Worm (Caenorhabditis elegans): Measurements from ENCODE around the gene ech-8.

Gene ech-8

ce11 chrIV:10252886-10253639, 14.1 kb upstream of the ech-8 start (continued):
- TF ChIP-seq nhr-19 (GFP tag; conservative IDR thresholded peaks at IDR 0.05) (no peak), aha-1 (tag; optimal IDR thresholded peaks at IDR 0.05) (no peak), mep-1 (tag; optimal IDR thresholded peaks at IDR 0.05) (no peak), nhr-11 (tag; optimal IDR thresholded peaks at IDR 0.05) (no peak)

ce11 chrIV:10252350-10252792, 13.4 kb upstream of the ech-8 start:
- TF ChIP-seq mdl-1 (tag; optimal IDR thresholded peaks at IDR 0.05) (peak; percentile 82 to 92), nhr-28 (tag; optimal IDR thresholded peaks at IDR 0.05) (no peak), zip-4 (GFP tag; optimal IDR thresholded peaks at IDR 0.05) (peak; percentile 55), ces-1 (GFP tag; optimal IDR thresholded peaks at IDR 0.05) (no peak), skn-1 (tag; optimal IDR thresholded peaks at IDR 0.05) (peak; percentile 67), snu-23 (GFP tag; optimal IDR thresholded peaks at IDR 0.05) (peak; percentile 95), mep-1 (tag; optimal IDR thresholded peaks at IDR 0.05) (peak; percentile 81), unc-86 (tag; optimal IDR thresholded peaks at IDR 0.05) (peak; percentile 97), sup-37 (GFP tag; optimal IDR thresholded peaks at IDR 0.05) (peak; percentile 74), hpl-2 (GFP tag; optimal IDR thresholded peaks at IDR 0.05) (peak; percentile 23), C16A3.4 (tag; optimal IDR thresholded peaks at IDR 0.05) (peak; percentile 77), C34B4.2 (tag; optimal IDR thresholded peaks at IDR 0.05) (no peak), lin-39 (tag; optimal IDR thresholded peaks at IDR 0.05) (peak; percentile 40), unc-130 (tag; optimal IDR thresholded peaks at IDR 0.05) (no peak), pax-3 (tag; optimal IDR thresholded peaks at IDR 0.05) (peak; percentile 87), egl-13 (tag; optimal IDR thresholded peaks at IDR 0.05) (peak; percentile 97), nhr-47 (tag; optimal IDR thresholded peaks at IDR 0.05) (peak; percentile 96), alr-1 (tag; optimal IDR thresholded peaks at IDR 0.05; ENCODE audit: borderline replicate concordance) (no peak), grh-1 (GFP tag; IDR thresholded peaks at IDR 0.05) (peak; percentile 46; the same call in 1 of the 2 replicates), ceh-63 (GFP tag; optimal IDR thresholded peaks at IDR 0.05) (no peak), dpl-1 (GFP tag; optimal IDR thresholded peaks at IDR 0.05) (peak; percentile 37 to 59 (median 58)), irx-1 (tag; optimal IDR thresholded peaks at IDR 0.05) (peak; percentile 90), egl-27 (tag; optimal IDR thresholded peaks at IDR 0.05) (peak; percentile 36 to 65), lin-15B (tag; optimal IDR thresholded peaks at IDR 0.05) (no peak), fkh-10 (GFP tag; optimal IDR thresholded peaks at IDR 0.05) (peak; percentile 93), fkh-8 (tag; optimal IDR thresholded peaks at IDR 0.05) (peak; percentile 98), nhr-85 (tag) (peak; percentile 93), xbp-1 (tag; optimal IDR thresholded peaks at IDR 0.05) (peak; percentile 91), fos-1 (tag; optimal IDR thresholded peaks at IDR 0.05) (peak; percentile 60), vab-15 (tag; optimal IDR thresholded peaks at IDR 0.05) (peak; percentile 19), hlh-4 (tag; optimal IDR thresholded peaks at IDR 0.05) (no peak), ztf-4 (tag; optimal IDR thresholded peaks at IDR 0.05) (peak; percentile 91), nhr-12 (tag; optimal IDR thresholded peaks at IDR 0.05) (no peak), blmp-1 (tag; optimal IDR thresholded peaks at IDR 0.05) (peak; percentile 96), dsc-1 (tag; optimal IDR thresholded peaks at IDR 0.05) (peak; percentile 97), jun-1 (tag; optimal IDR thresholded peaks at IDR 0.05) (peak; percentile 84), Y116A8C.19 (tag; optimal IDR thresholded peaks at IDR 0.05; ENCODE audit: borderline replicate concordance) (no peak), unc-98 (GFP tag; IDR thresholded peaks at IDR 0.05) (peak; percentile 48; the same call in 1 of the 2 replicates), rnt-1 (tag; optimal IDR thresholded peaks at IDR 0.05) (peak; percentile 86), elt-3 (tag; optimal IDR thresholded peaks at IDR 0.05) (peak in 1 of 6 experiments; percentile 60), nhr-20 (tag; optimal IDR thresholded peaks at IDR 0.05) (peak; percentile 96), aha-1 (tag; optimal IDR thresholded peaks at IDR 0.05) (no peak), ceh-8 (GFP tag; optimal IDR thresholded peaks at IDR 0.05) (peak; percentile 94), fkh-4 (tag; optimal IDR thresholded peaks at IDR 0.05; ENCODE audit: borderline replicate concordance) (peak; percentile 51), efl-1 (optimal IDR thresholded peaks at IDR 0.05) (peak; percentile 77 to 84), efl-1 (GFP tag; optimal IDR thresholded peaks at IDR 0.05 in 1 of 2) (peak; percentile 60 to 95), ztf-11 (tag; optimal IDR thresholded peaks at IDR 0.05) (peak in 1 of 2 experiments; percentile 41)

Data from whole organism, L1 larva.